Fruit fly (Drosophila melanogaster) whole organism, larva: ENCODE results near the gene CG6180.

Source experiments
- noc ChIP-seq: fragments of 200-800 bp; sonication (Bioruptor generic); optimal IDR thresholded peaks from 3 replicates; lab custom pipeline; 2019; ENCODE audit warnings: missing biosample characterization, mild to moderate bottlenecking, missing genetic modification characterization, moderate library complexity

The CG6180 gene

dm6 chr2L:12704418-12704920 is 3.0 kb upstream of the CG6180 start, which contains the start of the genes CG5776 and spict:
CG5776 (minus strand) TSS chr2L:12704451.
spict (plus strand) TSS chr2L:12704725.
- peak; percentile 79 for TF ChIP-seq noc

- TF ChIP-seq noc: peak; percentile 24
Measured at dm6 chr2L:12705376-12705775, 2.1 kb upstream of the CG6180 start.

dm6 chr2L:12708576-12708975 is 1.1 kb downstream of the CG6180 start:
- TF ChIP-seq noc: no peak

- TF ChIP-seq noc: no peak
Measured at dm6 chr2L:12712255-12712654, 4.8 kb downstream of the CG6180 start.

dm6 chr2L:12712852-12713251 is 5.4 kb downstream of the CG6180 start, which contains the start of gene CG5787:
CG5787 (minus strand) TSS chr2L:12712952.
- TF ChIP-seq noc: no peak

- peak; percentile 44 for TF ChIP-seq noc
Measured at dm6 chr2L:12718437-12719376, 11.2 kb downstream of the CG6180 start, which contains the start of gene MRP. MRP (plus strand) TSS chr2L:12719045.

- TF ChIP-seq noc: peak; percentile 17
Measured at dm6 chr2L:12719712-12720429, 12.4 kb downstream of the CG6180 start.

dm6 chr2L:12720430-12721396 is 13.3 kb downstream of the CG6180 start:
- peak; percentile 84 for TF ChIP-seq noc

dm6 chr2L:12721794-12722315 is 14.4 kb downstream of the CG6180 start, which contains the start of gene Pih1D1:
Pih1D1 (minus strand) TSS chr2L:12721843.
- peak; percentile 92 for TF ChIP-seq noc

- TF ChIP-seq noc: no peak
Measured at dm6 chr2L:12750060-12750459, 42.6 kb downstream of the CG6180 start.

- TF ChIP-seq noc: no peak
Measured at dm6 chr2L:12756417-12756816, 49.0 kb downstream of the CG6180 start.
